Fruit fly (Drosophila melanogaster) whole organism, embryonic: ENCODE measurements around the gene CG5515.

Source experiments
- Asciz ChIP-seq: fragments of 200-800 bp; sonication (Bioruptor generic); optimal IDR thresholded peaks from 2 replicates; lab custom pipeline; 2017; ENCODE audit warnings: missing biosample characterization, mild to moderate bottlenecking, missing genetic modification characterization, missing genetic modification reagents
- Atf3 ChIP-seq: fragments of 200-800 bp; sonication (Bioruptor generic); optimal IDR thresholded peaks from 3 replicates; lab custom pipeline; 2016; ENCODE audit warnings: missing biosample characterization, missing genetic modification characterization
- Atf6 ChIP-seq: fragments of 200-800 bp; sonication (Bioruptor generic); IDR thresholded peaks from 2 replicates; pipeline ENCODE4 v1.3.6; 2022; ENCODE audit warnings: missing biosample characterization, missing genetic modification characterization
- CG10959 ChIP-seq: fragments of 200-800 bp; sonication (Bioruptor generic); IDR thresholded peaks from 2 replicates; pipeline ENCODE4 v1.3.6; 2022; ENCODE audit warnings: missing biosample characterization, missing genetic modification characterization
- CG10979 ChIP-seq: fragments of 200-800 bp; sonication (Bioruptor generic); optimal IDR thresholded peaks from 2 replicates; lab custom pipeline; 2018; ENCODE audit warnings: missing biosample characterization, mild to moderate bottlenecking, missing genetic modification characterization, moderate library complexity
- CG11695 ChIP-seq: fragments of 200-800 bp; sonication (Bioruptor generic); IDR thresholded peaks from 3 replicates; pipeline ENCODE4 v1.3.6; 2022; ENCODE audit warnings: missing biosample characterization, missing genetic modification characterization
- CG13424 ChIP-seq: fragments of 200-800 bp; sonication (Bioruptor generic); optimal IDR thresholded peaks from 2 replicates; lab custom pipeline; 2019; ENCODE audit warnings: missing biosample characterization, mild to moderate bottlenecking, missing genetic modification characterization, moderate library complexity
- CG15269 ChIP-seq: fragments of 200-800 bp; sonication (Bioruptor generic); optimal IDR thresholded peaks from 2 replicates; lab custom pipeline; 2018; ENCODE audit warnings: missing biosample characterization, mild to moderate bottlenecking, missing genetic modification characterization, moderate library complexity
- CG1529 ChIP-seq: fragments of 200-800 bp; sonication (Bioruptor generic); optimal IDR thresholded peaks from 3 replicates; lab custom pipeline; 2018; ENCODE audit warnings: missing biosample characterization, missing genetic modification characterization
- CG17829 ChIP-seq: fragments of 200-800 bp; optimal IDR thresholded peaks from 2 replicates; lab custom pipeline; 2019; ENCODE audit warnings: missing biosample characterization, mild to moderate bottlenecking, missing genetic modification characterization, moderate library complexity
- CG2199 ChIP-seq: fragments of 200-800 bp; sonication (Bioruptor generic); IDR thresholded peaks from 3 replicates; pipeline ENCODE4 v1.3.6; 2022; ENCODE audit warnings: missing biosample characterization, missing genetic modification characterization
- CG2712 ChIP-seq: fragments of 200-800 bp; optimal IDR thresholded peaks from 3 replicates; lab custom pipeline; 2019; ENCODE audit warnings: missing biosample characterization, mild to moderate bottlenecking, missing genetic modification characterization, moderate library complexity
- CG31388 ChIP-seq: fragments of 200-800 bp; sonication (Bioruptor generic); optimal IDR thresholded peaks from 2 replicates; lab custom pipeline; 2016; ENCODE audit warnings: missing biosample characterization, missing genetic modification characterization
- CG34224 ChIP-seq: fragments of 200-800 bp; sonication (Bioruptor generic); IDR thresholded peaks from 3 replicates; pipeline ENCODE4 v1.3.6; 2022; ENCODE audit warnings: missing biosample characterization, missing genetic modification characterization; ENCODE audit not compliant: partially characterized antibody
- CG43689 ChIP-seq: fragments of 200-800 bp; sonication (Bioruptor generic); IDR thresholded peaks from 2 replicates; pipeline ENCODE4 v1.3.6; 2022; ENCODE audit warnings: missing biosample characterization, missing genetic modification characterization
- CG5180 ChIP-seq: fragments of 200-800 bp; sonication (Bioruptor generic); optimal IDR thresholded peaks from 3 replicates; lab custom pipeline; 2017; ENCODE audit warnings: missing biosample characterization, missing genetic modification characterization, mild to moderate bottlenecking, moderate library complexity, missing genetic modification reagents
- CG7357 ChIP-seq: fragments of 200-800 bp; sonication (Bioruptor generic); IDR thresholded peaks from 3 replicates; pipeline ENCODE4 v1.3.6; 2022; ENCODE audit warnings: missing biosample characterization, missing genetic modification characterization
- CG7928 ChIP-seq: fragments of 200-800 bp; sonication (Bioruptor generic); optimal IDR thresholded peaks from 2 replicates; lab custom pipeline; 2017; ENCODE audit warnings: missing biosample characterization, mild to moderate bottlenecking, missing genetic modification characterization
- CG7963 ChIP-seq: fragments of 200-800 bp; sonication (Bioruptor generic); IDR thresholded peaks from 3 replicates; pipeline ENCODE4 v1.3.6; 2022; ENCODE audit warnings: missing biosample characterization, missing genetic modification characterization; ENCODE audit not compliant: partially characterized antibody
- CG9215 ChIP-seq: fragments of 200-800 bp; sonication (Bioruptor generic); IDR thresholded peaks from 2 replicates; pipeline ENCODE4 v1.3.6; 2022; ENCODE audit warnings: missing biosample characterization, missing genetic modification characterization
- CG9817 ChIP-seq: fragments of 200-800 bp; sonication (Bioruptor generic); optimal IDR thresholded peaks from 2 replicates; lab custom pipeline; 2018; ENCODE audit warnings: missing biosample characterization, mild to moderate bottlenecking, missing genetic modification characterization, moderate library complexity
- D19B ChIP-seq: fragments of 200-800 bp; sonication (Bioruptor generic); optimal IDR thresholded peaks from 2 replicates; lab custom pipeline; 2017; ENCODE audit warnings: missing biosample characterization, mild to moderate bottlenecking, missing genetic modification characterization
- Dek ChIP-seq: fragments of 200-800 bp; sonication (Bioruptor generic); optimal IDR thresholded peaks from 3 replicates; lab custom pipeline; 2019; ENCODE audit warnings: missing biosample characterization, mild to moderate bottlenecking, missing genetic modification characterization, moderate library complexity
- Dip2 ChIP-seq: fragments of 200-800 bp; sonication (Bioruptor generic); IDR thresholded peaks from 2 replicates; pipeline ENCODE4 v1.3.6; 2022; ENCODE audit warnings: missing biosample characterization, missing genetic modification characterization
- Dref ChIP-seq: fragments of 200-800 bp; sonication (Bioruptor generic); IDR thresholded peaks from 2 replicates; pipeline ENCODE4 v1.3.6; 2022; ENCODE audit warnings: missing biosample characterization, missing genetic modification characterization
- Gug ChIP-seq: fragments of 200-800 bp; sonication (Bioruptor generic); IDR thresholded peaks from 4 replicates; pipeline ENCODE4 v1.3.6; 2022; ENCODE audit warnings: missing biosample characterization, missing genetic modification characterization
- HHEX ChIP-seq: fragments of 200-800 bp; sonication (Bioruptor generic); optimal IDR thresholded peaks from 3 replicates; lab custom pipeline; 2017; ENCODE audit warnings: missing biosample characterization, mild to moderate bottlenecking, missing genetic modification characterization, missing genetic modification reagents
- HLH3B ChIP-seq: fragments of 200-800 bp; sonication (Bioruptor generic); IDR thresholded peaks from 2 replicates; pipeline ENCODE4 v1.3.6; 2022; ENCODE audit warnings: missing biosample characterization, missing genetic modification characterization
- Mes4 ChIP-seq: fragments of 200-800 bp; sonication (Bioruptor generic); optimal IDR thresholded peaks from 2 replicates; lab custom pipeline; 2016; ENCODE audit warnings: missing biosample characterization, missing genetic modification characterization
- Oaz ChIP-seq: fragments of 200-800 bp; sonication (Bioruptor generic); IDR thresholded peaks from 2 replicates; pipeline ENCODE4 v1.3.6; 2022; ENCODE audit warnings: missing biosample characterization, missing genetic modification characterization
- Taf1 ChIP-seq: fragments of 200-800 bp; sonication (Bioruptor generic); IDR thresholded peaks from 2 replicates; pipeline ENCODE4 v1.3.6; 2022; ENCODE audit warnings: missing biosample characterization, missing genetic modification characterization
- ap ChIP-seq: fragments of 200-800 bp; sonication (Bioruptor generic); IDR thresholded peaks from 2 replicates; pipeline ENCODE4 v1.3.6; 2022; ENCODE audit warnings: missing biosample characterization, missing genetic modification characterization
- ase ChIP-seq: fragments of 200-800 bp; sonication (Bioruptor generic); IDR thresholded peaks from 3 replicates; pipeline ENCODE4 v1.3.6; 2022; ENCODE audit warnings: missing biosample characterization, missing genetic modification characterization
- bcd ChIP-seq: fragments of 200-800 bp; sonication (Bioruptor generic); optimal IDR thresholded peaks from 2 replicates; lab custom pipeline; 2017; ENCODE audit warnings: missing biosample characterization, mild to moderate bottlenecking, missing genetic modification characterization
- caup ChIP-seq: fragments of 200-800 bp; sonication (Bioruptor generic); optimal IDR thresholded peaks from 3 replicates; lab custom pipeline; 2017; ENCODE audit warnings: missing biosample characterization, mild to moderate bottlenecking, missing genetic modification characterization, moderate library complexity; ENCODE audit not compliant: severe bottlenecking
- cg ChIP-seq: fragments of 200-800 bp; sonication (Bioruptor generic); optimal IDR thresholded peaks from 3 replicates; lab custom pipeline; 2019; ENCODE audit warnings: missing biosample characterization, mild to moderate bottlenecking, missing genetic modification characterization, moderate library complexity
- crp ChIP-seq, 2 experiments: fragments of 200-800 bp; sonication (Bioruptor generic); optimal IDR thresholded peaks; 2 replicates in 1 of 2; 3 replicates in 1 of 2; lab custom pipeline; 2017; ENCODE audit warnings: missing biosample characterization in 2 of 2, missing genetic modification characterization in 2 of 2, mild to moderate bottlenecking in 1 of 2, moderate library complexity in 1 of 2
- dmrt99B ChIP-seq: fragments of 200-800 bp; sonication (Bioruptor generic); optimal IDR thresholded peaks from 2 replicates; lab custom pipeline; 2018; ENCODE audit warnings: missing biosample characterization, mild to moderate bottlenecking, missing genetic modification characterization, moderate library complexity
- emc ChIP-seq: fragments of 200-800 bp; sonication (Bioruptor generic); optimal IDR thresholded peaks from 2 replicates; lab custom pipeline; 2016; ENCODE audit warnings: missing biosample characterization, missing genetic modification characterization
- exex ChIP-seq: fragments of 200-800 bp; sonication (Bioruptor generic); optimal IDR thresholded peaks from 4 replicates; lab custom pipeline; 2018; ENCODE audit warnings: missing biosample characterization, mild to moderate bottlenecking, missing genetic modification characterization, moderate library complexity
- ftz-f1 ChIP-seq: fragments of 200-800 bp; sonication (Bioruptor generic); optimal IDR thresholded peaks from 2 replicates; lab custom pipeline; 2016; ENCODE audit warnings: missing biosample characterization, missing genetic modification characterization
- hth ChIP-seq: fragments of >200 bp; optimal IDR thresholded peaks from 2 replicates; lab custom pipeline; 2017; ENCODE audit warnings: inconsistent platforms
- jumu ChIP-seq: fragments of 200-800 bp; sonication (Bioruptor generic); optimal IDR thresholded peaks from 3 replicates; lab custom pipeline; 2016; ENCODE audit warnings: missing biosample characterization, missing genetic modification characterization
- maf-S ChIP-seq: fragments of 200-800 bp; sonication (Bioruptor generic); optimal IDR thresholded peaks from 2 replicates; lab custom pipeline; 2016; ENCODE audit warnings: missing biosample characterization, missing genetic modification characterization
- nerfin-1 ChIP-seq: fragments of 200-800 bp; sonication (Bioruptor generic); optimal IDR thresholded peaks from 3 replicates; lab custom pipeline; 2019; ENCODE audit warnings: missing biosample characterization, mild to moderate bottlenecking, missing genetic modification characterization, moderate library complexity
- oc ChIP-seq: fragments of 200-800 bp; sonication (Bioruptor generic); optimal IDR thresholded peaks from 2 replicates; lab custom pipeline; 2018; ENCODE audit warnings: missing biosample characterization, mild to moderate bottlenecking, missing genetic modification characterization, moderate library complexity
- shn ChIP-seq: fragments of 200-800 bp; sonication (Bioruptor generic); optimal IDR thresholded peaks from 3 replicates; lab custom pipeline; 2016; ENCODE audit warnings: missing biosample characterization, missing genetic modification characterization
- ssp ChIP-seq: fragments of 200-800 bp; sonication (Bioruptor generic); IDR thresholded peaks from 2 replicates; pipeline ENCODE4 v1.3.6; 2022; ENCODE audit warnings: missing biosample characterization, missing genetic modification characterization
- vvl ChIP-seq: fragments of 200-800 bp; sonication (Bioruptor generic); IDR thresholded peaks from 2 replicates; pipeline ENCODE4 v1.3.6; 2022; ENCODE audit warnings: missing biosample characterization, missing genetic modification characterization
- wdn ChIP-seq: fragments of 200-800 bp; sonication (Bioruptor generic); IDR thresholded peaks from 2 replicates; pipeline ENCODE4 v1.3.6; 2022; ENCODE audit warnings: missing biosample characterization, missing genetic modification characterization

The CG5515 gene

DNA sequence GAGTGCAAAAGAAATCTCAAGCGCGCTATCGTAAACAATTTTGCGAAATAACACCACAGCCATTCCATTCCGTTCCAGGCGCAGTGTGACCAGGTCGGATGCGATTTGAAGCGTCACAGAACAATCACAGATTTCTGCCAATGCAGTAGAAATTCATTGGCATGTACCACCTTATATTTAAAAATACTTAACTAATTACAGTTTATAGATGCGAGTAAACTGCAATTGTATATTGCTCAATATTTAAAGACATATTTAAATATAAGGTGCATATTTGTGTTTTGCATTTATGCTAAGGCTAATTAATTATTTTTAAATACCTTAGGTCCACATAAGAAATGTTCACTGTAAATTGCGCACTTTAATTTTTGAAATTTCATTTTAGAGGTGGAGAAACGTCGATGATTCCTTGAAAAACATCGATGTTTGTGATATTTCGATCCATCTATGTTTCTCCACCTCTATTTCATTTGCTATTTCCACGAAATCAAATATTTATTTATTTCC lies 4.7 kb upstream of the CG5515 start, which contains the start of the genes SMC6 and CG6204 (continued):
- TF ChIP-seq vvl (GFP tag; lab: Robert Waterston, UW) (peak; percentile 97), CG7357 (GFP tag; lab: Robert Waterston, UW) (peak; percentile 90), crp (GFP tag; optimal IDR thresholded peaks at IDR 0.05; lab: Kevin White, UChicago) (peak in 1 of 2 experiments; percentile 60), caup (GFP tag; lab: Kevin White, UChicago) (peak; percentile 89), Atf3 (GFP tag; lab: Kevin White, UChicago) (peak; percentile 44), HLH3B (GFP tag; lab: Robert Waterston, UW) (peak; percentile 92), CG10959 (GFP tag; lab: Robert Waterston, UW) (peak; percentile 88), shn (GFP tag; lab: Kevin White, UChicago) (peak; percentile 65), CG11695 (peak; percentile 95), jumu (GFP tag; lab: Kevin White, UChicago) (peak; percentile 82), CG7963 (GFP tag; lab: Robert Waterston, UW) (no peak), Oaz (GFP tag; lab: Robert Waterston, UW) (peak; percentile 87), Asciz (GFP tag; lab: Kevin White, UChicago) (peak; percentile 85), CG9817 (peak; percentile 97), emc (GFP tag; lab: Kevin White, UChicago) (peak; percentile 40), dmrt99B (peak; percentile 95), CG17829 (peak; percentile 95), ssp (GFP tag; lab: Robert Waterston, UW) (peak; percentile 86), nerfin-1 (tag; lab: Kevin White, UChicago) (peak; percentile 94), oc (tag; lab: Kevin White, UChicago) (peak; percentile 86), HHEX (GFP tag; lab: Kevin White, UChicago) (peak; percentile 90), exex (tag; lab: Kevin White, UChicago) (peak; percentile 77), CG31388 (peak; percentile 86), Gug (peak; percentile 92), CG34224 (0 out of 3 replicates have a peak, but pooled peaks have one; percentile 23), ftz-f1 (GFP tag; lab: Kevin White, UChicago) (no peak), CG15269 (tag; lab: Kevin White, UChicago) (peak; percentile 96), CG43689 (GFP tag; lab: Robert Waterston, UW) (peak; percentile 74), wdn (GFP tag; lab: Robert Waterston, UW) (peak; percentile 90), CG2199 (peak; percentile 88; the same call in 2 of the 3 replicates), maf-S (GFP tag; lab: Kevin White, UChicago) (peak; percentile 85), Dek (peak; percentile 94), D19B (GFP tag; lab: Kevin White, UChicago) (peak; percentile 84), CG9215 (GFP tag; lab: Robert Waterston, UW) (peak; percentile 95), ase (GFP tag; lab: Robert Waterston, UW) (peak; percentile 90), hth (lab: Kevin White, UChicago) (no peak), Dip2 (GFP tag; lab: Robert Waterston, UW) (peak; percentile 57), CG5180 (GFP tag; lab: Kevin White, UChicago) (no peak), CG1529 (GFP tag; lab: Kevin White, UChicago) (peak; percentile 71), Dref (peak; percentile 67), Mes4 (GFP tag; lab: Kevin White, UChicago) (peak; percentile 58), cg (GFP tag; lab: Kevin White, UChicago) (no peak), ap (GFP tag; lab: Robert Waterston, UW) (peak; percentile 89), CG10979 (tag; lab: Kevin White, UChicago) (peak; percentile 92), Taf1 (peak; percentile 90), Atf6 (GFP tag; lab: Robert Waterston, UW) (peak; percentile 94), CG7928 (GFP tag; lab: Kevin White, UChicago) (peak; percentile 66), CG13424 (tag; lab: Kevin White, UChicago) (peak; percentile 95), CG2712 (peak; percentile 95), bcd (peak; percentile 94)
